Fruit fly (Drosophila melanogaster) whole organism, embryonic: Measurements from ENCODE around the gene CG14598.
A peak's percentile ranks its signal among the peaks of the same experiment; 100 is the strongest.

Experiments used
- Bdp1 ChIP-seq: fragments of 200-800 bp; sonication (Bioruptor generic); optimal IDR thresholded peaks from 3 replicates; lab custom pipeline; 2016; ENCODE audit warnings: missing biosample characterization, missing genetic modification characterization
- CG15696 ChIP-seq: fragments of 200-800 bp; sonication (Bioruptor generic); optimal IDR thresholded peaks from 2 replicates; lab custom pipeline; 2019; ENCODE audit warnings: missing biosample characterization, mild to moderate bottlenecking, missing genetic modification characterization, moderate library complexity
- CG18619 ChIP-seq: fragments of 200-800 bp; sonication (Bioruptor generic); optimal IDR thresholded peaks from 3 replicates; lab custom pipeline; 2017; ENCODE audit warnings: missing biosample characterization, mild to moderate bottlenecking, missing genetic modification characterization
- CG18764 ChIP-seq: fragments of 200-800 bp; sonication (Bioruptor generic); optimal IDR thresholded peaks from 3 replicates; lab custom pipeline; 2016; ENCODE audit warnings: missing biosample characterization, missing genetic modification characterization
- CG2889 ChIP-seq: fragments of 200-800 bp; sonication (Bioruptor generic); IDR thresholded peaks from 3 replicates; pipeline ENCODE4 v1.3.6; 2022; ENCODE audit warnings: missing biosample characterization, missing genetic modification characterization
- CG3065 ChIP-seq: fragments of 200-800 bp; sonication (Bioruptor generic); optimal IDR thresholded peaks from 2 replicates; lab custom pipeline; 2016; ENCODE audit warnings: missing biosample characterization, missing genetic modification characterization
- CG31224 ChIP-seq: fragments of 200-800 bp; sonication (Bioruptor generic); IDR thresholded peaks from 2 replicates; pipeline ENCODE4 v1.3.6; 2022; ENCODE audit warnings: missing biosample characterization, missing genetic modification characterization
- CG31441 ChIP-seq: fragments of 200-800 bp; sonication (Bioruptor generic); IDR thresholded peaks from 2 replicates; pipeline ENCODE4 v1.3.6; 2022; ENCODE audit warnings: missing biosample characterization, missing genetic modification characterization
- CG32767 ChIP-seq: fragments of 200-800 bp; sonication (Bioruptor generic); IDR thresholded peaks from 2 replicates; pipeline ENCODE4 v1.3.6; 2022; ENCODE audit warnings: missing biosample characterization, missing genetic modification characterization
- CG34224 ChIP-seq: fragments of 200-800 bp; sonication (Bioruptor generic); IDR thresholded peaks from 3 replicates; pipeline ENCODE4 v1.3.6; 2022; ENCODE audit warnings: missing biosample characterization, missing genetic modification characterization; ENCODE audit not compliant: partially characterized antibody
- CG3995 ChIP-seq: fragments of 200-800 bp; sonication (Bioruptor generic); optimal IDR thresholded peaks from 3 replicates; lab custom pipeline; 2016; ENCODE audit warnings: missing biosample characterization, missing genetic modification characterization
- CG4360 ChIP-seq: fragments of 200-800 bp; sonication (Bioruptor generic); IDR thresholded peaks from 2 replicates; pipeline ENCODE4 v1.3.6; 2022; ENCODE audit warnings: missing biosample characterization, missing genetic modification characterization
- CG8359 ChIP-seq: fragments of 200-800 bp; sonication (Bioruptor generic); optimal IDR thresholded peaks from 2 replicates; lab custom pipeline; 2017; ENCODE audit warnings: missing biosample characterization, mild to moderate bottlenecking, missing genetic modification characterization, borderline replicate concordance
- CG8478 ChIP-seq: fragments of >200 bp; optimal IDR thresholded peaks from 2 replicates; lab custom pipeline; 2018
- CG8924 ChIP-seq: fragments of 200-800 bp; optimal IDR thresholded peaks from 3 replicates; lab custom pipeline; 2019; ENCODE audit warnings: missing biosample characterization, mild to moderate bottlenecking, missing genetic modification characterization, moderate library complexity
- Dip2 ChIP-seq: fragments of 200-800 bp; sonication (Bioruptor generic); IDR thresholded peaks from 2 replicates; pipeline ENCODE4 v1.3.6; 2022; ENCODE audit warnings: missing biosample characterization, missing genetic modification characterization
- Dll ChIP-seq: fragments of 200-800 bp; sonication (Bioruptor generic); IDR thresholded peaks from 4 replicates; pipeline ENCODE4 v1.3.6; 2022; ENCODE audit warnings: missing biosample characterization, missing genetic modification characterization; ENCODE audit not compliant: partially characterized antibody
- Dp ChIP-seq: fragments of 200-800 bp; sonication (Bioruptor generic); optimal IDR thresholded peaks from 2 replicates; lab custom pipeline; 2018; ENCODE audit warnings: missing biosample characterization, mild to moderate bottlenecking, missing genetic modification characterization, moderate library complexity
- GATAe ChIP-seq: fragments of 200-800 bp; sonication (Bioruptor generic); conservative IDR thresholded peaks from 2 replicates; pipeline ENCODE4 v1.3.6; 2022; ENCODE audit warnings: missing biosample characterization, missing genetic modification characterization
- H2.0 ChIP-seq: fragments of 200-800 bp; sonication (Bioruptor generic); IDR thresholded peaks from 2 replicates; pipeline ENCODE4 v1.3.6; 2022; ENCODE audit warnings: missing biosample characterization, missing genetic modification characterization
- HLH54F ChIP-seq: fragments of 200-800 bp; sonication (Bioruptor generic); optimal IDR thresholded peaks from 3 replicates; lab custom pipeline; 2016; ENCODE audit warnings: missing biosample characterization, missing genetic modification characterization
- Hr78 ChIP-seq, 2 experiments: fragments of 200-800 bp in 1 of 2; fragments of >200 bp in 1 of 2; sonication (Bioruptor generic) in 1 of 2; optimal IDR thresholded peaks; 2 replicates each; lab custom pipeline; 2017 to 2019; ENCODE audit warnings: missing biosample characterization in 2 of 2, missing genetic modification characterization in 2 of 2, mild to moderate bottlenecking in 1 of 2, moderate library complexity in 1 of 2
- Kr ChIP-seq: fragments of 200-800 bp; sonication (Bioruptor generic); optimal IDR thresholded peaks from 2 replicates; lab custom pipeline; 2017; ENCODE audit warnings: missing biosample characterization, mild to moderate bottlenecking, missing genetic modification characterization
- Myb ChIP-seq: fragments of 200-800 bp; sonication (Bioruptor generic); optimal IDR thresholded peaks from 2 replicates; lab custom pipeline; 2016; ENCODE audit warnings: missing biosample characterization, missing genetic modification characterization
- Scr ChIP-seq: fragments of 200-800 bp; sonication (Bioruptor generic); IDR thresholded peaks from 2 replicates; pipeline ENCODE4 v1.3.6; 2022; ENCODE audit warnings: missing biosample characterization, missing genetic modification characterization; ENCODE audit not compliant: partially characterized antibody
- Sox100B ChIP-seq: fragments of 200-800 bp; sonication (Bioruptor generic); optimal IDR thresholded peaks from 3 replicates; lab custom pipeline; 2018; ENCODE audit warnings: missing biosample characterization, mild to moderate bottlenecking, missing genetic modification characterization
- Sry-δ ChIP-seq: fragments of 200-800 bp; sonication (Bioruptor generic); optimal IDR thresholded peaks from 2 replicates; lab custom pipeline; 2016; ENCODE audit warnings: missing biosample characterization, missing genetic modification characterization
- ac ChIP-seq: fragments of 200-800 bp; sonication (Bioruptor generic); optimal IDR thresholded peaks from 3 replicates; lab custom pipeline; 2017; ENCODE audit warnings: missing biosample characterization, mild to moderate bottlenecking, missing genetic modification characterization
- ara ChIP-seq: fragments of 200-800 bp; sonication (Bioruptor generic); IDR thresholded peaks from 2 replicates; pipeline ENCODE4 v1.3.6; 2022; ENCODE audit warnings: missing biosample characterization, missing genetic modification characterization
- bsh ChIP-seq, 2 experiments: fragments of 200-800 bp; sonication (Bioruptor generic); optimal IDR thresholded peaks; 2 replicates each; lab custom pipeline; 2017 to 2018; ENCODE audit warnings: mild to moderate bottlenecking in 2 of 2, missing biosample characterization in 2 of 2, missing genetic modification characterization in 2 of 2, moderate library complexity in 1 of 2
- dmrt11E ChIP-seq: fragments of 200-800 bp; sonication (Bioruptor generic); optimal IDR thresholded peaks from 3 replicates; lab custom pipeline; 2018; ENCODE audit warnings: missing biosample characterization, mild to moderate bottlenecking, missing genetic modification characterization, moderate library complexity
- gro ChIP-seq: fragments of 200-800 bp; sonication (Bioruptor generic); optimal IDR thresholded peaks from 2 replicates; lab custom pipeline; 2016; ENCODE audit warnings: missing biosample characterization, missing genetic modification characterization
- gsb ChIP-seq: fragments of 200-800 bp; sonication (Bioruptor generic); IDR thresholded peaks from 2 replicates; pipeline ENCODE4 v1.3.6; 2022; ENCODE audit warnings: missing biosample characterization, missing genetic modification characterization
- inv ChIP-seq: fragments of 200-800 bp; sonication (Bioruptor generic); IDR thresholded peaks from 2 replicates; pipeline ENCODE4 v1.3.6; 2022; ENCODE audit warnings: missing biosample characterization, missing genetic modification characterization; ENCODE audit not compliant: partially characterized antibody
- jumu ChIP-seq: fragments of 200-800 bp; sonication (Bioruptor generic); optimal IDR thresholded peaks from 3 replicates; lab custom pipeline; 2016; ENCODE audit warnings: missing biosample characterization, missing genetic modification characterization
- kah ChIP-seq: fragments of 200-800 bp; sonication (Bioruptor generic); optimal IDR thresholded peaks from 2 replicates; lab custom pipeline; 2018; ENCODE audit warnings: missing biosample characterization, mild to moderate bottlenecking, missing genetic modification characterization
- kay ChIP-seq: fragments of 200-800 bp; sonication (Bioruptor generic); optimal IDR thresholded peaks from 2 replicates; lab custom pipeline; 2016; ENCODE audit warnings: missing biosample characterization, missing genetic modification characterization
- kni ChIP-seq: fragments of 200-800 bp; sonication (Bioruptor generic); optimal IDR thresholded peaks from 3 replicates; lab custom pipeline; 2017; ENCODE audit warnings: mild to moderate bottlenecking, missing biosample characterization, missing genetic modification reagents, missing genetic modification characterization
- nau ChIP-seq: fragments of 200-800 bp; sonication (Bioruptor generic); optimal IDR thresholded peaks from 3 replicates; lab custom pipeline; 2017; ENCODE audit warnings: missing biosample characterization, mild to moderate bottlenecking, missing genetic modification characterization, missing genetic modification reagents
- prd ChIP-seq, 3 experiments: fragments of >200 bp in 2 of 3; fragments of 200-800 bp in 1 of 3; sonication (Bioruptor generic) in 1 of 3; optimal IDR thresholded peaks in 2 of 3; IDR thresholded peaks in 1 of 3; 2 replicates in 2 of 3; 3 replicates in 1 of 3; pipeline versions ENCODE4 v1.3.6 to Lab custom; 2017 to 2022; ENCODE audit warnings: missing biosample characterization in 1 of 3, missing genetic modification characterization in 1 of 3
- pum ChIP-seq: fragments of 200-800 bp; sonication (Bioruptor generic); optimal IDR thresholded peaks from 2 replicates; lab custom pipeline; 2016; ENCODE audit warnings: missing biosample characterization, missing genetic modification characterization
- rib ChIP-seq: fragments of 200-800 bp; sonication (Bioruptor generic); IDR thresholded peaks from 2 replicates; pipeline ENCODE4 v1.3.6; 2022; ENCODE audit warnings: missing biosample characterization, missing genetic modification characterization
- run ChIP-seq: fragments of 200-800 bp; sonication (Bioruptor generic); optimal IDR thresholded peaks from 3 replicates; lab custom pipeline; 2018; ENCODE audit warnings: missing biosample characterization, mild to moderate bottlenecking, missing genetic modification characterization
- seq ChIP-seq: fragments of 200-800 bp; sonication (Bioruptor generic); IDR thresholded peaks from 2 replicates; pipeline ENCODE4 v1.3.6; 2022; ENCODE audit warnings: missing biosample characterization, missing genetic modification characterization
- sr ChIP-seq: fragments of 200-800 bp; sonication (Bioruptor generic); IDR thresholded peaks from 3 replicates; pipeline ENCODE4 v1.3.6; 2022; ENCODE audit warnings: missing biosample characterization, missing genetic modification characterization
- tin ChIP-seq: fragments of 200-800 bp; sonication (Bioruptor generic); optimal IDR thresholded peaks from 3 replicates; lab custom pipeline; 2016; ENCODE audit warnings: missing biosample characterization, missing genetic modification characterization
- unc-4 ChIP-seq: fragments of 200-800 bp; sonication (Bioruptor generic); IDR thresholded peaks from 2 replicates; pipeline ENCODE4 v1.3.6; 2022; ENCODE audit warnings: missing biosample characterization, missing genetic modification characterization; ENCODE audit not compliant: partially characterized antibody
- usp ChIP-seq: fragments of >200 bp; optimal IDR thresholded peaks from 2 replicates; lab custom pipeline; 2017; ENCODE audit warnings: missing biosample characterization, missing genetic modification characterization
- z ChIP-seq: fragments of 200-800 bp; sonication (Bioruptor generic); IDR thresholded peaks from 3 replicates; pipeline ENCODE4 v1.3.6; 2022; ENCODE audit warnings: missing biosample characterization, missing genetic modification characterization

CG14598 gene

DNA sequence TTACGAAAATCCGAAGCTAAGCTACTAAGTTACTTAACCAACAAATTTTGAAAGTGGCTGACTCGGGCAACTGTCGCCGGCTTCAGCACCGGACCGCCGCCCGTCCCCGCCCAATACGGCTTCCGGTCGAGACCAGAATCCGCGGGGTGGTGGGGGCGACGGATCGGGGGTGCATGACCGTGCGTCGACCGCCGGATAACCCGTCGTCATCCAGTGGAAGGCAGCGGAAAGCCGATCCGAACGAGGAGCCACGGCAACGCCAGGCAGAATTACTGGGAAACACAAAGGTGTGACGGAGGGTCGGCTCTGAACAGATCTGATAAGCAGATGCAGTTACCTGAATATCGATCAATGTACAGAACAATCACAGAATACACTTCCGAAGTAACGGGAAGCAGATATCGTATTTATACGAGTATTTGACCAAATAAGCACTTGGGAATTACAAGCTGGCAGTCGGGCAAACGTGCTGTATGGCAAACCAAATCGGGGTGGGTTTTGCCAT is 35.1 kb downstream of the CG14598 start (continued):
- TF ChIP-seq CG8359 (GFP tag; lab: Kevin White, UChicago): peak; percentile 70
- TF ChIP-seq Myb (GFP tag; lab: Kevin White, UChicago): no peak
- peak; percentile 38 for TF ChIP-seq gsb (GFP tag; lab: Robert Waterston, UW)
- no peak for TF ChIP-seq prd (optimal IDR thresholded peaks at IDR 0.05; lab: Kevin White, UChicago)
- TF ChIP-seq prd (GFP tag; IDR thresholded peaks at IDR 0.05; lab: Robert Waterston, UW): peak; percentile 62; the same call in 2 of the 3 replicates
- TF ChIP-seq gro (GFP tag; lab: Kevin White, UChicago): peak; percentile 34
- TF ChIP-seq CG4360 (GFP tag; lab: Robert Waterston, UW): peak; percentile 61
- TF ChIP-seq H2.0 (GFP tag; lab: Robert Waterston, UW): peak; percentile 19; the same call in 1 of the 2 replicates
- TF ChIP-seq Sry-δ (GFP tag; lab: Kevin White, UChicago): no peak
- no peak for TF ChIP-seq Dp (GFP tag; lab: Kevin White, UChicago)
- peak; percentile 67 for TF ChIP-seq unc-4 (GFP tag; lab: Robert Waterston, UW)
- peak; percentile 78 for TF ChIP-seq Kr
- peak; percentile 99 for TF ChIP-seq Bdp1 (GFP tag; lab: Kevin White, UChicago)
- peak; percentile 41 for TF ChIP-seq HLH54F (GFP tag; lab: Kevin White, UChicago)
- peak; percentile 50 for TF ChIP-seq ac (GFP tag; lab: Kevin White, UChicago)
- 0 out of 3 replicates have a peak, but pooled peaks have one; percentile 41 for TF ChIP-seq CG2889 (GFP tag; lab: Robert Waterston, UW)
- TF ChIP-seq pum: peak; percentile 7
- peak in 1 of 2 experiments; percentile 88 for TF ChIP-seq Hr78 (GFP tag; optimal IDR thresholded peaks at IDR 0.05; lab: Kevin White, UChicago)
- peak; percentile 49 for TF ChIP-seq CG15696 (tag; lab: Kevin White, UChicago)
- peak; percentile 54 for TF ChIP-seq CG18619 (GFP tag; lab: Kevin White, UChicago)
- TF ChIP-seq kay (GFP tag; lab: Kevin White, UChicago): no peak
- TF ChIP-seq dmrt11E (tag; lab: Kevin White, UChicago): no peak
- peak; percentile 76 for TF ChIP-seq Dll (GFP tag; lab: Robert Waterston, UW)
- peak; percentile 64 for TF ChIP-seq CG3995 (GFP tag; lab: Kevin White, UChicago)
- no peak for TF ChIP-seq Dip2 (GFP tag; lab: Robert Waterston, UW)
- TF ChIP-seq kni (GFP tag; lab: Kevin White, UChicago): peak; percentile 100
- peak; percentile 63 for TF ChIP-seq ara (GFP tag; lab: Robert Waterston, UW)
- TF ChIP-seq sr (GFP tag; lab: Robert Waterston, UW): peak; percentile 71; the same call in 2 of the 3 replicates
- peak; percentile 55 for TF ChIP-seq kah (GFP tag; lab: Kevin White, UChicago)
- TF ChIP-seq CG32767: peak; percentile 19; the same call in 1 of the 2 replicates
- TF ChIP-seq CG31441 (GFP tag; lab: Robert Waterston, UW): peak; percentile 38; the same call in 1 of the 2 replicates
- TF ChIP-seq inv: peak; percentile 86
- TF ChIP-seq tin (GFP tag; lab: Kevin White, UChicago): peak; percentile 25
- no peak for TF ChIP-seq CG8478 (lab: Kevin White, UChicago)
- peak; percentile 79 for TF ChIP-seq nau (GFP tag; lab: Kevin White, UChicago)
- no peak for TF ChIP-seq usp (GFP tag; lab: Kevin White, UChicago)
- TF ChIP-seq CG18764 (GFP tag; lab: Kevin White, UChicago): no peak
- TF ChIP-seq CG34224: peak; percentile 86
- TF ChIP-seq bsh (GFP tag; optimal IDR thresholded peaks at IDR 0.05; lab: Kevin White, UChicago): peak; percentile 52 to 61
- TF ChIP-seq run (tag; lab: Kevin White, UChicago): peak; percentile 66
- peak; percentile 42 for TF ChIP-seq CG3065 (GFP tag; lab: Kevin White, UChicago)
- peak; percentile 24; the same call in 1 of the 2 replicates for TF ChIP-seq CG31224
- no peak for TF ChIP-seq GATAe (GFP tag; lab: Robert Waterston, UW)
- 0 out of 2 replicates have a peak, but pooled peaks have one; percentile 41 for TF ChIP-seq seq (GFP tag; lab: Robert Waterston, UW)
- TF ChIP-seq Sox100B (GFP tag; lab: Kevin White, UChicago): no peak
- TF ChIP-seq CG8924 (tag; lab: Kevin White, UChicago): peak; percentile 18
- peak; percentile 87 for TF ChIP-seq Scr (GFP tag; lab: Robert Waterston, UW)
- peak; percentile 53; the same call in 1 of the 3 replicates for TF ChIP-seq z
- TF ChIP-seq jumu (GFP tag; lab: Kevin White, UChicago): peak; percentile 74
- peak; percentile 80 for TF ChIP-seq rib (GFP tag; lab: Robert Waterston, UW)
